Fruit fly (Drosophila melanogaster): Measurements from ENCODE around the gene Cdc45.

The Cdc45 gene

dm6 chrX:1011543-1012085 lies 18.7 kb downstream of the Cdc45 start, which contains the start of the genes TfIIA-S-2 and CG14631:
TfIIA-S-2 (minus strand) TSS chrX:1011643.
CG14631 (plus strand) TSS chrX:1012035.
- TF ChIP-seq usp (GFP tag; optimal IDR thresholded peaks at IDR 0.05) = no peak
- TF ChIP-seq pan (optimal IDR thresholded peaks at IDR 0.05) = no peak
- TF ChIP-seq Dll (optimal IDR thresholded peaks at IDR 0.05) = no peak
- no peak for TF ChIP-seq EcR (GFP tag; optimal IDR thresholded peaks at IDR 0.05)
- TF ChIP-seq CG8478 (optimal IDR thresholded peaks at IDR 0.05) = no peak
- no peak for TF ChIP-seq psq (optimal IDR thresholded peaks at IDR 0.05)

- TF ChIP-seq EcR (GFP tag; optimal IDR thresholded peaks at IDR 0.05) = no peak
- no peak for TF ChIP-seq Dll (optimal IDR thresholded peaks at IDR 0.05)
- TF ChIP-seq psq (optimal IDR thresholded peaks at IDR 0.05) = no peak
- no peak for TF ChIP-seq usp (GFP tag; optimal IDR thresholded peaks at IDR 0.05)
- no peak for TF ChIP-seq pan (optimal IDR thresholded peaks at IDR 0.05)
- TF ChIP-seq CG8478 (optimal IDR thresholded peaks at IDR 0.05) = no peak
Measured at dm6 chrX:1009468-1010259, 20.7 kb downstream of the Cdc45 start.

- no peak for TF ChIP-seq psq (optimal IDR thresholded peaks at IDR 0.05)
- TF ChIP-seq Dll (optimal IDR thresholded peaks at IDR 0.05) = no peak
- TF ChIP-seq EcR (GFP tag; optimal IDR thresholded peaks at IDR 0.05) = no peak
- no peak for TF ChIP-seq pan (optimal IDR thresholded peaks at IDR 0.05)
- no peak for TF ChIP-seq usp (GFP tag; optimal IDR thresholded peaks at IDR 0.05)
Measured at dm6 chrX:1006182-1006581, 24.2 kb downstream of the Cdc45 start.

- no peak for TF ChIP-seq pan (optimal IDR thresholded peaks at IDR 0.05)
- TF ChIP-seq Dll (optimal IDR thresholded peaks at IDR 0.05) = no peak
- no peak for TF ChIP-seq usp (GFP tag; optimal IDR thresholded peaks at IDR 0.05)
Measured at dm6 chrX:998884-999283, 31.5 kb downstream of the Cdc45 start.

- TF ChIP-seq pan (optimal IDR thresholded peaks at IDR 0.05) (no peak), Dll (optimal IDR thresholded peaks at IDR 0.05) (no peak), usp (GFP tag; optimal IDR thresholded peaks at IDR 0.05) (no peak), CG8478 (optimal IDR thresholded peaks at IDR 0.05) (no peak), EcR (GFP tag; optimal IDR thresholded peaks at IDR 0.05) (no peak), psq (optimal IDR thresholded peaks at IDR 0.05) (no peak)
Measured at dm6 chrX:990218-990617, 40.1 kb downstream of the Cdc45 start, which contains the start of gene CG18823. CG18823 (plus strand) TSS chrX:990518.

- TF ChIP-seq psq (optimal IDR thresholded peaks at IDR 0.05) (no peak), pan (optimal IDR thresholded peaks at IDR 0.05) (no peak), Dll (optimal IDR thresholded peaks at IDR 0.05) (no peak), CG8478 (optimal IDR thresholded peaks at IDR 0.05) (no peak), usp (GFP tag; optimal IDR thresholded peaks at IDR 0.05) (no peak), EcR (GFP tag; optimal IDR thresholded peaks at IDR 0.05) (no peak)
Measured at dm6 chrX:985911-986310, 44.4 kb downstream of the Cdc45 start.

Measured in whole organism.